Worm (Caenorhabditis elegans): ENCODE results near the gene hint-3.

hint-3 gene

ce11 chrV:7810591-7810990, 50.3 kb downstream of the hint-3 start:
- TF ChIP-seq egrh-3 (GFP tag; IDR thresholded peaks at IDR 0.05) (no peak), unc-130 (GFP tag; optimal IDR thresholded peaks at IDR 0.05) (no peak), Y79H2A.3 (GFP tag; conservative IDR thresholded peaks at IDR 0.05) (no peak), madf-8 (GFP tag; conservative IDR thresholded peaks at IDR 0.05) (no peak), efl-1 (GFP tag; optimal IDR thresholded peaks at IDR 0.05) (no peak), B0336.3 (GFP tag; IDR thresholded peaks at IDR 0.05) (no peak), madf-6 (GFP tag; IDR thresholded peaks at IDR 0.05) (no peak), lsy-27 (tag; optimal IDR thresholded peaks at IDR 0.05; ENCODE audit: borderline replicate concordance, insufficient read depth) (no peak), ama-1 (optimal IDR thresholded peaks at IDR 0.05) (no peak), ama-1 (GFP tag; optimal IDR thresholded peaks at IDR 0.05) (no peak), dox-1 (GFP tag; IDR thresholded peaks at IDR 0.05) (no peak), F57A8.1 (GFP tag; optimal IDR thresholded peaks at IDR 0.05) (no peak), attf-6 (GFP tag; IDR thresholded peaks at IDR 0.05) (no peak), K12H6.12 (tag; optimal IDR thresholded peaks at IDR 0.05) (no peak), hmg-20 (GFP tag; IDR thresholded peaks at IDR 0.05) (no peak)

Data from whole organism, young adult.